Fruit fly (Drosophila melanogaster): Measurements from ENCODE around the gene Ntl.

dm6 chr2L:7753086-7753485 is 42.4 kb downstream of the Ntl start, which contains the start of gene CG7203:
- no peak for TF ChIP-seq Dfd (GFP tag; optimal IDR thresholded peaks at IDR 0.05)
- TF ChIP-seq Myc (optimal IDR thresholded peaks at IDR 0.05) = no peak
- TF ChIP-seq psq (GFP tag; optimal IDR thresholded peaks at IDR 0.05) = no peak
- TF ChIP-seq Sp1 (GFP tag; optimal IDR thresholded peaks at IDR 0.05) = no peak
- no peak for TF ChIP-seq sage (GFP tag; optimal IDR thresholded peaks at IDR 0.05)
- no peak for TF ChIP-seq Hr78 (GFP tag; optimal IDR thresholded peaks at IDR 0.05)
- no peak for TF ChIP-seq rgr (GFP tag; optimal IDR thresholded peaks at IDR 0.05)
- no peak for TF ChIP-seq pan (optimal IDR thresholded peaks at IDR 0.05)
- TF ChIP-seq h (GFP tag; optimal IDR thresholded peaks at IDR 0.05) = no peak
- no peak for TF ChIP-seq lola (GFP tag; optimal IDR thresholded peaks at IDR 0.05)
- no peak for TF ChIP-seq dsf (GFP tag; optimal IDR thresholded peaks at IDR 0.05; ENCODE audit: borderline replicate concordance)
